Worm (Caenorhabditis elegans) whole organism, late embryonic: Measurements from ENCODE around the gene tag-196.

ENCODE experiments used
- C38D4.7 ChIP-seq: fragments of 200-800 bp; sonication (Bioruptor generic); optimal IDR thresholded peaks from 2 replicates; lab custom pipeline; 2018; ENCODE audit warnings: mild to moderate bottlenecking, missing genetic modification characterization, moderate library complexity, missing compliant biosample characterization
- F13H6.1 ChIP-seq: sonication (generic microtip); optimal IDR thresholded peaks from 2 replicates; lab custom pipeline; 2016; ENCODE audit warnings: missing genetic modification characterization, missing compliant biosample characterization
- K02D7.2 ChIP-seq: sonication (generic microtip); optimal IDR thresholded peaks from 2 replicates; lab custom pipeline; 2017; ENCODE audit warnings: mild to moderate bottlenecking, missing genetic modification characterization, missing compliant biosample characterization
- T23F11.4 ChIP-seq: fragments of 200-800 bp; sonication (Bioruptor generic); optimal IDR thresholded peaks from 2 replicates; lab custom pipeline; 2018; ENCODE audit warnings: mild to moderate bottlenecking, missing genetic modification characterization, missing compliant biosample characterization
- ceh-14 ChIP-seq: sonication (generic microtip); optimal IDR thresholded peaks from 2 replicates; lab custom pipeline; 2016; ENCODE audit warnings: missing genotype, missing genetic modification characterization, missing compliant biosample characterization
- ceh-18 ChIP-seq: sonication (generic microtip); optimal IDR thresholded peaks from 2 replicates; lab custom pipeline; 2016; ENCODE audit warnings: missing genetic modification characterization, missing compliant biosample characterization
- ceh-19 ChIP-seq: fragments of 200-800 bp; sonication (Bioruptor generic); optimal IDR thresholded peaks from 2 replicates; lab custom pipeline; 2018; ENCODE audit warnings: mild to moderate bottlenecking, missing genetic modification characterization, missing compliant biosample characterization
- ceh-2 ChIP-seq: sonication (generic microtip); optimal IDR thresholded peaks from 2 replicates; lab custom pipeline; 2016; ENCODE audit warnings: missing genotype, missing genetic modification characterization, missing compliant biosample characterization
- ceh-22 ChIP-seq: sonication (generic microtip); optimal IDR thresholded peaks from 2 replicates; lab custom pipeline; 2017; ENCODE audit warnings: missing biosample characterization, missing genetic modification characterization
- ceh-30 ChIP-seq: fragments of 150-350 bp; optimal IDR thresholded peaks from 2 replicates; lab custom pipeline; 2014; ENCODE audit warnings: missing biosample characterization, missing genetic modification characterization
- ceh-31 ChIP-seq: sonication (generic microtip); optimal IDR thresholded peaks from 2 replicates; lab custom pipeline; 2016; ENCODE audit warnings: missing genetic modification characterization, missing compliant biosample characterization
- ceh-34 ChIP-seq: sonication (generic microtip); optimal IDR thresholded peaks from 2 replicates; lab custom pipeline; 2016; ENCODE audit warnings: mild to moderate bottlenecking, missing genetic modification characterization, missing compliant biosample characterization
- ceh-45 ChIP-seq: fragments of 200-800 bp; sonication (Bioruptor generic); IDR thresholded peaks from 2 replicates; pipeline ENCODE4 v1.3.6; 2022; ENCODE audit warnings: missing genetic modification reagents, missing genetic modification characterization, missing compliant biosample characterization
- ceh-48 ChIP-seq: sonication (generic microtip); optimal IDR thresholded peaks from 2 replicates; lab custom pipeline; 2016; ENCODE audit warnings: missing genetic modification characterization, inconsistent platforms, missing compliant biosample characterization
- ceh-9 ChIP-seq: sonication (generic microtip); optimal IDR thresholded peaks from 2 replicates; lab custom pipeline; 2016; ENCODE audit warnings: mild to moderate bottlenecking, missing genetic modification characterization, inconsistent platforms, missing compliant biosample characterization
- che-1 ChIP-seq: sonication (generic microtip); optimal IDR thresholded peaks from 2 replicates; lab custom pipeline; 2016; ENCODE audit warnings: mild to moderate bottlenecking, missing genetic modification characterization, missing compliant biosample characterization
- dve-1 ChIP-seq: sonication (generic microtip); optimal IDR thresholded peaks from 2 replicates; lab custom pipeline; 2017; ENCODE audit warnings: antibody characterized with exemption, mild to moderate bottlenecking, missing genetic modification characterization, missing compliant biosample characterization
- elt-2 ChIP-seq: sonication (generic microtip); optimal IDR thresholded peaks from 2 replicates; lab custom pipeline; 2016; ENCODE audit warnings: missing genetic modification reagents, missing genetic modification characterization, missing compliant biosample characterization
- elt-4 ChIP-seq: sonication (generic microtip); optimal IDR thresholded peaks from 2 replicates; lab custom pipeline; 2016; ENCODE audit warnings: missing genetic modification characterization, missing compliant biosample characterization
- ets-4 ChIP-seq: sonication (generic microtip); optimal IDR thresholded peaks from 2 replicates; lab custom pipeline; 2016; ENCODE audit warnings: missing genetic modification characterization, missing compliant biosample characterization
- fkh-6 ChIP-seq: sonication (generic microtip); optimal IDR thresholded peaks from 2 replicates; lab custom pipeline; 2016; ENCODE audit warnings: missing genetic modification characterization, missing compliant biosample characterization
- hlh-13 ChIP-seq: fragments of 200-800 bp; sonication (Bioruptor generic); optimal IDR thresholded peaks from 2 replicates; lab custom pipeline; 2018; ENCODE audit warnings: mild to moderate bottlenecking, missing genetic modification characterization, missing compliant biosample characterization
- hlh-30 ChIP-seq: sonication (generic microtip); optimal IDR thresholded peaks from 2 replicates; lab custom pipeline; 2017; ENCODE audit warnings: antibody characterized with exemption, missing genetic modification characterization, missing compliant biosample characterization; ENCODE audit not compliant: insufficient read depth
- lin-11 ChIP-seq: fragments of 200-800 bp; sonication (Bioruptor generic); optimal IDR thresholded peaks from 2 replicates; lab custom pipeline; 2018; ENCODE audit warnings: mild to moderate bottlenecking, missing genetic modification characterization, missing compliant biosample characterization
- madf-2 ChIP-seq: sonication (generic microtip); optimal IDR thresholded peaks from 2 replicates; lab custom pipeline; 2017; ENCODE audit warnings: missing genetic modification characterization, missing compliant biosample characterization
- nfya-1 ChIP-seq: sonication (generic microtip); optimal IDR thresholded peaks from 2 replicates; lab custom pipeline; 2017; ENCODE audit warnings: missing genetic modification characterization, mild to moderate bottlenecking, missing compliant biosample characterization, antibody characterized with exemption, moderate library complexity
- npax-4 ChIP-seq: sonication (generic microtip); optimal IDR thresholded peaks from 2 replicates; lab custom pipeline; 2016; ENCODE audit warnings: missing genetic modification characterization, missing compliant biosample characterization
- odd-2 ChIP-seq: sonication (generic microtip); optimal IDR thresholded peaks from 2 replicates; lab custom pipeline; 2017; ENCODE audit warnings: antibody characterized with exemption, mild to moderate bottlenecking, missing genetic modification characterization, missing compliant biosample characterization
- pat-9 ChIP-seq: fragments of 200-800 bp; sonication (Bioruptor generic); optimal IDR thresholded peaks from 2 replicates; lab custom pipeline; 2018; ENCODE audit warnings: mild to moderate bottlenecking, missing genetic modification characterization, moderate library complexity, missing compliant biosample characterization
- pax-1 ChIP-seq: fragments of 150-350 bp; optimal IDR thresholded peaks from 2 replicates; lab custom pipeline; 2014; ENCODE audit warnings: missing biosample characterization, missing genetic modification characterization
- pha-2 ChIP-seq: sonication (generic microtip); optimal IDR thresholded peaks from 2 replicates; lab custom pipeline; 2017; ENCODE audit warnings: mild to moderate bottlenecking, missing genetic modification characterization, missing compliant biosample characterization
- pqm-1 ChIP-seq: sonication (generic microtip); optimal IDR thresholded peaks from 2 replicates; lab custom pipeline; 2016; ENCODE audit warnings: missing genetic modification characterization, missing compliant biosample characterization
- ref-2 ChIP-seq: sonication (generic microtip); optimal IDR thresholded peaks from 2 replicates; lab custom pipeline; 2016; ENCODE audit warnings: missing genetic modification characterization, missing compliant biosample characterization
- rnt-1 ChIP-seq: sonication (generic microtip); optimal IDR thresholded peaks from 2 replicates; lab custom pipeline; 2016; ENCODE audit warnings: missing genetic modification characterization, missing compliant biosample characterization
- sdc-2 ChIP-seq: sonication (generic microtip); optimal IDR thresholded peaks from 2 replicates; lab custom pipeline; 2016; ENCODE audit warnings: missing genotype, missing genetic modification characterization, missing compliant biosample characterization
- tbx-2 ChIP-seq: sonication (generic microtip); optimal IDR thresholded peaks from 2 replicates; lab custom pipeline; 2016; ENCODE audit warnings: missing genetic modification characterization, missing compliant biosample characterization
- unc-3 ChIP-seq, 2 experiments: fragments of 200-800 bp in 1 of 2; sonication (Bioruptor generic) in 1 of 2; sonication (generic microtip) in 1 of 2; conservative IDR thresholded peaks in 1 of 2; optimal IDR thresholded peaks in 1 of 2; 2 replicates each; pipeline versions ENCODE4 v1.3.6 to Lab custom; 2016 to 2022; ENCODE audit warnings: missing compliant biosample characterization in 2 of 2, missing genetic modification characterization in 2 of 2, missing genetic modification reagents in 1 of 2
- unc-42 ChIP-seq: sonication (generic microtip); optimal IDR thresholded peaks from 2 replicates; lab custom pipeline; 2016; ENCODE audit warnings: missing genotype, missing genetic modification characterization, missing compliant biosample characterization
- unc-55 ChIP-seq: sonication (generic microtip); optimal IDR thresholded peaks from 2 replicates; lab custom pipeline; 2017; ENCODE audit warnings: missing biosample characterization, missing genetic modification reagents, missing genetic modification characterization
- unc-86 ChIP-seq: sonication (generic microtip); optimal IDR thresholded peaks from 2 replicates; lab custom pipeline; 2016; ENCODE audit warnings: missing genetic modification characterization, missing compliant biosample characterization
- ztf-16 ChIP-seq: sonication (generic microtip); optimal IDR thresholded peaks from 2 replicates; lab custom pipeline; 2017; ENCODE audit warnings: missing genetic modification characterization, missing compliant biosample characterization

The tag-196 gene

DNA sequence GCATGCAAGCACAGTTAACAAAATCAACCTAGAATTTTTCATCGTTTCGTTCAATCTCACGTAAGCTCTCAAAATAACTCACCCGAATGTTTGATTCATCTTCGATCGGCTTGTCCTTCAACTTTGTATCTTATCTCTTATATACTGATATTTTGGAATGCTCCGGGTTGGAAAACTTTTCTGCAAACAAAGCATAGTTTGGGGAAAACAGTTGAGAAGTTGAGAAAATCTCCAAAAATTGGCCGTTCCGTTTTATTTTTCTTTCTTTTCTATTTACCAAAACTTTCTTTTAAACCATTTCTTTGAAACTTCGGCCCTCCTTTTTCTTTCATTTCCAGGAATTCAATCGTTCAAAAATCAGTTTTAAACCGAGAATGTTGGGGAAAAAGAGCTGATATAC lies 7.9 kb downstream of the tag-196 start, which contains the start of gene F41E6.15:
TSS of gene F41E6.15 (minus strand) at position 101 of the 400 bp plus-strand sequence.
- no peak for TF ChIP-seq ref-2 (tag; lab: Kevin White, UChicago)
- TF ChIP-seq ceh-9 (tag; lab: Kevin White, UChicago), result no peak
- no peak for TF ChIP-seq rnt-1 (tag; lab: Kevin White, UChicago)
- no peak for TF ChIP-seq F13H6.1
- no peak for TF ChIP-seq ceh-30 (tag; lab: Kevin White, UChicago)
- no peak for TF ChIP-seq hlh-30 (tag; lab: Kevin White, UChicago)
- no peak for TF ChIP-seq odd-2 (tag; lab: Kevin White, UChicago)
- TF ChIP-seq, all 69 proteins: peak for 0

DNA sequence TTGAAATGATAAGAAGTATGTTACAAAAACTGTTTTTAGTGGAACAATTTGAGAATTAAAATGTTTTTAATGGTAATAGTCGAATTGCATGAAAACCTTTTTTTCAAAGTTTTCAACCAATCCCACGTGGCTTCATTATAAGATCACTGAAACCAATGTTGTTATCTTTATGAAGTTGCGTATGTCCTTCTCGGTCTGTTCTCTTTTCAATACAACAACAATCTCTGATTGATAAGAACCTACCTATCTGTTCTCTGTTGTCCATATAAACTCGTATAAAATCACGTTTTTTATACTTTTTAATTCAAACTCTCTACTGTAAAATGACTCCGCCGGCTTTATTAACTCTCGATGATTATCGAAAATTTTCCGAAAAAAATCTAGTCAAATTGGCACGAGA lies 8.6 kb downstream of the tag-196 start, which contains the start of gene F41E6.5:
TSS of gene F41E6.5 (plus strand) at position 209 of the 400 bp plus-strand sequence.
- TF ChIP-seq elt-2 (tag; lab: Kevin White, UChicago) (peak; percentile 65), T23F11.4 (GFP tag; lab: Kevin White, UChicago) (no peak)

- TF ChIP-seq ref-2 (tag; lab: Kevin White, UChicago), result peak; percentile 72
- peak; percentile 7 for TF ChIP-seq ztf-16 (tag; lab: Kevin White, UChicago)
- peak; percentile 48 for TF ChIP-seq dve-1 (tag; lab: Kevin White, UChicago)
- TF ChIP-seq unc-42 (tag; lab: Kevin White, UChicago), result peak; percentile 88
- no peak for TF ChIP-seq ceh-19
- TF ChIP-seq ets-4, result peak; percentile 34
- no peak for TF ChIP-seq pha-2 (tag; lab: Kevin White, UChicago)
- peak; percentile 3 for TF ChIP-seq che-1 (tag; lab: Kevin White, UChicago)
- TF ChIP-seq tbx-2, result peak; percentile 76
- TF ChIP-seq rnt-1 (tag; lab: Kevin White, UChicago), result peak; percentile 58
- peak; percentile 80 for TF ChIP-seq elt-2 (tag; lab: Kevin White, UChicago)
- TF ChIP-seq ceh-22 (tag; lab: Kevin White, UChicago), result no peak
- no peak for TF ChIP-seq elt-4 (tag; lab: Kevin White, UChicago)
- TF ChIP-seq npax-4, result no peak
- peak; percentile 82 for TF ChIP-seq ceh-14
- TF ChIP-seq pax-1 (tag; lab: Kevin White, UChicago), result peak; percentile 9
- peak; percentile 89 for TF ChIP-seq ceh-18 (tag; lab: Kevin White, UChicago)
- peak; percentile 9 for TF ChIP-seq unc-86 (tag; lab: Kevin White, UChicago)
- TF ChIP-seq fkh-6 (tag; lab: Kevin White, UChicago), result no peak
- peak; percentile 13 for TF ChIP-seq ceh-2 (tag; lab: Kevin White, UChicago)
- TF ChIP-seq madf-2, result no peak
- no peak for TF ChIP-seq unc-3 (GFP tag; conservative IDR thresholded peaks at IDR 0.05; lab: Robert Waterston, UW)
- peak; percentile 4 for TF ChIP-seq unc-3 (tag; optimal IDR thresholded peaks at IDR 0.05; lab: Kevin White, UChicago)
- peak; percentile 90 for TF ChIP-seq nfya-1 (tag; lab: Kevin White, UChicago)
- peak; percentile 51 for TF ChIP-seq pqm-1 (tag; lab: Kevin White, UChicago)
- no peak for TF ChIP-seq K02D7.2
- no peak for TF ChIP-seq ceh-45 (GFP tag; lab: Robert Waterston, UW)
- peak; percentile 59 for TF ChIP-seq hlh-30 (tag; lab: Kevin White, UChicago)
- peak; percentile 61 for TF ChIP-seq unc-55 (GFP tag; lab: Kevin White, UChicago)
- TF ChIP-seq sdc-2 (tag; lab: Kevin White, UChicago), result peak; percentile 32
- TF ChIP-seq ceh-34 (tag; lab: Kevin White, UChicago), result peak; percentile 69
These were observed 11.5 kb downstream of the tag-196 start, which contains the start of gene vps-60 for ce11 chrV:8606099-8606696. vps-60 (minus strand) TSS chrV:8606128.

DNA sequence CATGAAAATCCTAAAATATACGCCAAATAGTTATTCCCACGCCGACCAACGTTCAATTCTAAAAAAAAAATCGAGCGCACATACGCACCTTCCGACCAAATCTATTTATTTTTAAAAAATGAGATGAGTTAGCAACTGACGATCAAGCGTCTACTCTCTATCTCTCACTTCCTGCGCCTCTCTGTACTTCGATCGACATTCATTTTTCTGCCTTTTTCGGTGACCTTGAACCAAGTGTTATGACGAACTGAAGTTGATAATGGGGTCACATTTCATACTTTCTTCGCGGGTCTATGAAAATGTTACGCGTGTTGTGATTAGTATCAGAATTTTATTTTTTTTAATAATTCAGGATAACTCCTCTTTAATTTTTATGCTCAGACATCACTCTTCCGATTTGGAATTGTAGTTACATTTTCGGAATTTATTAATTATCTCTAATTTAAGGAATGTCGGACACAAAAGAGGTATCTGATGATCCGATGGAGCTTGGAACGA lies 12.7 kb downstream of the tag-196 start, which contains the start of gene smk-1:
TSS of gene smk-1 (plus strand) at position 448 of the 498 bp plus-strand sequence.
- TF ChIP-seq ceh-31 (tag; lab: Kevin White, UChicago), result no peak
- TF ChIP-seq ceh-9 (tag; lab: Kevin White, UChicago), result no peak
- TF ChIP-seq ceh-14, result no peak
- no peak for TF ChIP-seq K02D7.2
- TF ChIP-seq C38D4.7 (GFP tag; lab: Kevin White, UChicago), result no peak
- no peak for TF ChIP-seq ceh-19
- no peak for TF ChIP-seq ceh-48 (tag; lab: Kevin White, UChicago)
- TF ChIP-seq madf-2, result no peak
- no peak for TF ChIP-seq odd-2 (tag; lab: Kevin White, UChicago)
- no peak for TF ChIP-seq T23F11.4 (GFP tag; lab: Kevin White, UChicago)
- TF ChIP-seq pat-9 (tag; lab: Kevin White, UChicago), result no peak
- no peak for TF ChIP-seq elt-4 (tag; lab: Kevin White, UChicago)
- no peak for TF ChIP-seq unc-55 (GFP tag; lab: Kevin White, UChicago)
- TF ChIP-seq hlh-13, result no peak
- TF ChIP-seq lin-11, result no peak
- TF ChIP-seq, all 69 proteins: peak for 0
